Worm (Caenorhabditis elegans) whole organism, L4 larva: ENCODE data around the gene srd-49.

Source experiments
- dpl-1 ChIP-seq: fragments of 150-350 bp; optimal IDR thresholded peaks from 2 replicates; lab custom pipeline; 2014; ENCODE audit warnings: missing biosample characterization, missing genetic modification reagents, missing genetic modification characterization
- nhr-11 ChIP-seq: fragments of 150-350 bp; optimal IDR thresholded peaks from 2 replicates; lab custom pipeline; 2014; ENCODE audit warnings: missing biosample characterization, missing genetic modification characterization
- saeg-2 ChIP-seq: fragments of 200-800 bp; sonication (Bioruptor generic); IDR thresholded peaks from 2 replicates; pipeline ENCODE4 v1.3.6; 2022; ENCODE audit warnings: missing genetic modification reagents, missing genetic modification characterization, missing compliant biosample characterization

DNA sequence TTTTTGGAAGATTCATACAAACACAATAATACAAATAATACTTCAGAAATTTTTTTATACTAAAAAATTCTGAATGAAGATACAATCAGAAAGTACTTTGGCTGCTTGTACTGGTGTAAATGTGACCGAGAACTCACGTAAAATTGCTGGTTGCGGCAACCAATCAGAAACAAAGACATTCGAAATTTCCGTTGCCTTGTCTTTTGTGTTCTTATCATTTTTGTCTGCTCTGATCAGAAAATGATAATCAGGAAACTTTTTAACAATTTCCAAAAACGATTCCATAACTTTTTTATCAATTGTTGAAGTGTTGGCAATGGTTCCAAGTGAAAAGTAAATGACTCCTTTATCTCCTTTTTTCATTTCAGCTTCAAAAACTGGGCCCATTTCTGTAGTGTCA, 2.5 kb downstream of the srd-49 start:
- TF ChIP-seq dpl-1 (GFP tag; lab: Kevin White, UChicago) (no peak), saeg-2 (GFP tag; lab: Robert Waterston, UW) (no peak), nhr-11 (tag; lab: Kevin White, UChicago) (no peak)
